Fruit fly (Drosophila melanogaster): Measurements from ENCODE around the gene CG13055.

The CG13055 gene

dm6 chr3L:16259552-16259951, 7.4 kb upstream of the CG13055 start, which contains the start of gene CG13053:
Gene CG13053 (minus strand): TSS chr3L:16259722.
- TF ChIP-seq pan (optimal IDR thresholded peaks at IDR 0.05) (no peak), Dll (optimal IDR thresholded peaks at IDR 0.05) (no peak), EcR (GFP tag; optimal IDR thresholded peaks at IDR 0.05) (no peak), CG8478 (optimal IDR thresholded peaks at IDR 0.05) (no peak), psq (optimal IDR thresholded peaks at IDR 0.05) (no peak), usp (GFP tag; optimal IDR thresholded peaks at IDR 0.05) (no peak)

dm6 chr3L:16257118-16257627, 5.0 kb upstream of the CG13055 start, which contains the start of gene CG13054:
Gene CG13054 (minus strand): TSS chr3L:16257191.
- TF ChIP-seq pan (optimal IDR thresholded peaks at IDR 0.05): no peak
- no peak for TF ChIP-seq EcR (GFP tag; optimal IDR thresholded peaks at IDR 0.05)
- no peak for TF ChIP-seq psq (optimal IDR thresholded peaks at IDR 0.05)
- TF ChIP-seq Dll (optimal IDR thresholded peaks at IDR 0.05): no peak
- TF ChIP-seq CG8478 (optimal IDR thresholded peaks at IDR 0.05): no peak
- no peak for TF ChIP-seq usp (GFP tag; optimal IDR thresholded peaks at IDR 0.05)

DNA sequence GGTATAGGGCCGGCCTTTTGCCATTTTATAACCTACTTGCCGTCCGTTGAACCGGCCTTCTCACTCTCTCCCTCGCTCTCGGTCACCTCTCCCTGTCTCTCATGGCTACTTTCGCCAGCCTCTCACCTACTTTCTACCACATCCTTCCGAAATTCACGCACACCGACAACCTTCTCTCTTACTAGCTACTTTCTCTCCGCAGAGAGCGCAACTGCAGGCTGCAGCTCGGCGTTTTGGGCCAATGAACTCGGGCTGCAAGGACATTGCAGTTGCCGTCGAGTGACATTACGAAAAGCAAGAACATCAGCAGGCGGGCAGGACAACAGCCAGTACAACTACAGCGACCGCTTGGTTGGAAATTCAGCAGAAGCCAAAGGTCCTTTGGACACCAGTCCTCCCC, 10.9 kb downstream of the CG13055 start:
- TF ChIP-seq CG8478 (optimal IDR thresholded peaks at IDR 0.05) (no peak), psq (optimal IDR thresholded peaks at IDR 0.05) (no peak), EcR (GFP tag; optimal IDR thresholded peaks at IDR 0.05) (peak in 1 of 2 experiments; percentile 61), usp (GFP tag; optimal IDR thresholded peaks at IDR 0.05) (no peak), Dll (optimal IDR thresholded peaks at IDR 0.05) (no peak), pan (optimal IDR thresholded peaks at IDR 0.05) (no peak)

dm6 chr3L:16233850-16234494, 18.2 kb downstream of the CG13055 start:
- TF ChIP-seq EcR (GFP tag; optimal IDR thresholded peaks at IDR 0.05) (no peak), usp (GFP tag; optimal IDR thresholded peaks at IDR 0.05) (no peak), pan (optimal IDR thresholded peaks at IDR 0.05) (no peak), Dll (optimal IDR thresholded peaks at IDR 0.05) (no peak), psq (optimal IDR thresholded peaks at IDR 0.05) (no peak), CG8478 (optimal IDR thresholded peaks at IDR 0.05) (no peak)

dm6 chr3L:16232924-16233323, 19.2 kb downstream of the CG13055 start, which contains the start of gene Hsc20:
Gene Hsc20 (plus strand): TSS chr3L:16233127.
- no peak for TF ChIP-seq pan (optimal IDR thresholded peaks at IDR 0.05)

DNA sequence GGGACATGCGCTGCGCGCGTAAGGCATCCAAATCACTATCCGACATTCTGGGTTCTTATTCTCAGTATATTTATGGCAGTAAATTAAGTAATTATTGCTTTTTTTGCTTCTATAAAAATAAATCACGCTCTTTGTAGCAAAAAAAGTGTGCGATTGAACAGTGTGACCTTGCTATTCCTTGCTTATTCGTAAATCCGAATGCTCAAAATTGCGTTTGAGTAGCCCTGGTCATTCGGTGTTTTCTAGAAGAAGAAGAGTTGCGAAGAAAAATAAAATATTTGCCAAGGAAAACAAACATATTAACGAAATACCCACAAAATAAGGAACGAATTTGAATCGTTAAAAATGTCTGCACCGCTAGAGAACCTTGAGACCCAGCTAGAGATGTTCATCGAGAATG, 20.3 kb downstream of the CG13055 start, which contains the start of the genes PDCD-5 and MED10:
Gene PDCD-5, minus strand, starts transcription at position 182 of the 400 bp plus-strand sequence.
Gene MED10, plus strand, starts transcription at position 228 of the 400 bp plus-strand sequence.
- TF ChIP-seq CG8478 (optimal IDR thresholded peaks at IDR 0.05): no peak
- no peak for TF ChIP-seq pan (optimal IDR thresholded peaks at IDR 0.05)
- TF ChIP-seq Dll (optimal IDR thresholded peaks at IDR 0.05): no peak
- no peak for TF ChIP-seq usp (GFP tag; optimal IDR thresholded peaks at IDR 0.05)
- TF ChIP-seq EcR (GFP tag; optimal IDR thresholded peaks at IDR 0.05): no peak
- TF ChIP-seq psq (optimal IDR thresholded peaks at IDR 0.05): no peak

DNA sequence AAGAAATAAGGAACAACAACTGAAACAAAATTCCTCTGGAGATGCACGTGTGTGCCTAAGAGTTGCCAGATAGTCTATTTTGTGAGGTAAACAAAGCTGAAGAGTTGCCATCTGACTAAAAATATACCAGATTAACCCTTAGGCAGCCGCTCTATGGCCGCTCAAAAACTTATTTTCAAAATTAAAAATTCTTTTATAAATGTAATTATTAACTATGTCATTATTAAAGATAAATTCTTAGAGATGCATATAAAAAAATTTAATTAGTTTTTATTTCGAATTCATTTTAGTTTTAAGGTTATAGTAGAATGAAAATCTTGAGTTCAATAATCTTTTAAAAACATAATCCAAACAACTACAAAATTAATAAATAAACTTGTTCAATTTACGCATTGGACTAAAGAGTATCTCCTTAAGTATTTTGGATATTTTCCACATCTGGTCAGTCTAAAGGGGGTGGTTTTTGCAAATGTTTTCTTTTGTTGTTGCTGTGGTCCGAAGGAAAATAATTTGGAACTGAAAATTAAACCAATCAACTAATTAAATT, 23.4 kb downstream of the CG13055 start, which contains the start of gene Tmx3:
Gene Tmx3, plus strand, starts transcription at position 442 of the 547 bp plus-strand sequence.
- TF ChIP-seq Dll (optimal IDR thresholded peaks at IDR 0.05): no peak
- no peak for TF ChIP-seq pan (optimal IDR thresholded peaks at IDR 0.05)
- no peak for TF ChIP-seq usp (GFP tag; optimal IDR thresholded peaks at IDR 0.05)
- TF ChIP-seq CG8478 (optimal IDR thresholded peaks at IDR 0.05): no peak
- no peak for TF ChIP-seq psq (optimal IDR thresholded peaks at IDR 0.05)
- TF ChIP-seq EcR (GFP tag; optimal IDR thresholded peaks at IDR 0.05): no peak

dm6 chr3L:16225175-16225574, 27.0 kb downstream of the CG13055 start:
- no peak for TF ChIP-seq usp (GFP tag; optimal IDR thresholded peaks at IDR 0.05)
- no peak for TF ChIP-seq pan (optimal IDR thresholded peaks at IDR 0.05)
- TF ChIP-seq psq (optimal IDR thresholded peaks at IDR 0.05): no peak
- TF ChIP-seq CG8478 (optimal IDR thresholded peaks at IDR 0.05): no peak
- no peak for TF ChIP-seq Dll (optimal IDR thresholded peaks at IDR 0.05)
- no peak for TF ChIP-seq EcR (GFP tag; optimal IDR thresholded peaks at IDR 0.05)

DNA sequence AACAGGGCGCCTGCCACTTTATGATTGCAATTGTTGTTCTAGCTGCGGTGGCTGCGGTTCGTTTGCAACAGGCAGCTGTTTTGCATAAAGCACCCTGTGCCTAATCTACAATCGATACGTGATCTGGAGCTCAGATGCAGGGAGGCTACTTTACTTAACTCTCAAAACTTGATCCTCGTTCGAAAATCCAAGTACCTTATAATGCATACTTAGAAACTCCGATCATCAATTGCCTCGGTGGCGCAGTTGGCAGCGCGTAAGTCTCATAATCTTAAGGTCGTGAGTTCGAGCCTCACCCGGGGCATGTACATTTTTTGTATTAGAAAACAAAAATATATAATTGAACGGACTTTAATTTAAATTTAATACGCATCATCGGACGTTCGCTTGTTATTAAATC, 30.4 kb downstream of the CG13055 start:
- TF ChIP-seq pan (optimal IDR thresholded peaks at IDR 0.05): no peak
- TF ChIP-seq Dll (optimal IDR thresholded peaks at IDR 0.05): no peak

DNA sequence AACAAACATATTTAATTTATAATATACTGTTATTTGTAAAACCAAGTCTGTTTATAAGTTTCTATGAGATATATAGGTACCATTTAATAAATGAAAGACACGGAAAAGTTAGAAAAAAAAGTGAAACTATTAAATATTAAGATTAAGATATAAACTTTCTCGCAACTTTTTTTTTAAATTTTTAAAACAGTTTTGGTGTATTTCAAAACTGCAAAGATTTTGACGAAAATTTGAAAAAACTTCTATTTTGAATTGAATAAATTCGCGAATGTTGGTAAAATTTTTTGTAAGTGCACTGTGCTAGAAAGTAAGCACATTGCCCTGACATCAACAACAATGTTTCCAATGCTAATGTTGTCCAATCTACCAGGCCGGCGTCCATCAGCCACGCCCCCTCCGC, 30.9 kb downstream of the CG13055 start:
- no peak for TF ChIP-seq pan (optimal IDR thresholded peaks at IDR 0.05)
- TF ChIP-seq psq (optimal IDR thresholded peaks at IDR 0.05): no peak
- no peak for TF ChIP-seq EcR (GFP tag; optimal IDR thresholded peaks at IDR 0.05)
- no peak for TF ChIP-seq Dll (optimal IDR thresholded peaks at IDR 0.05)
- TF ChIP-seq CG8478 (optimal IDR thresholded peaks at IDR 0.05): no peak
- no peak for TF ChIP-seq usp (GFP tag; optimal IDR thresholded peaks at IDR 0.05)

dm6 chr3L:16217935-16218334, 34.2 kb downstream of the CG13055 start:
- TF ChIP-seq psq (optimal IDR thresholded peaks at IDR 0.05) (no peak), CG8478 (optimal IDR thresholded peaks at IDR 0.05) (no peak), pan (optimal IDR thresholded peaks at IDR 0.05) (no peak), EcR (GFP tag; optimal IDR thresholded peaks at IDR 0.05) (no peak), usp (GFP tag; optimal IDR thresholded peaks at IDR 0.05) (no peak), Dll (optimal IDR thresholded peaks at IDR 0.05) (no peak)

DNA sequence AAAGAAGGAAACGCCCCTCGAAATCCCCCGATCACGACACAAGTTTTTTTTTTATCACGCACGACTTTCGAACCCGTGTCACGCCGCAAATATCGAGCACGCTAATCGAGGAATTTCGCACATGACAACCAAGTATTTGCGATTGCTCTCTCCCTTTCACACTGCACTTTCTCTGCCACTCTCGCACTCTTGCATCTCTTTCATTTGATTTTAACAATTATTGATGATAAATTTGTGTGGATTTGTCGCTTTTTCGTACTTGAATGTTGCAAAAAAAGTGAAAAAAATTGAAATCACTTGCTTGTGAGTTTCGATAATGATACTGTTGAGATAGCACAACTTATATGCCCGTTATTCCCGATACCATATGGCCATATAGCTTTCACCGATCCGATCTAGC, 35.0 kb downstream of the CG13055 start, which contains the start of gene CG13073:
Gene CG13073, minus strand, starts transcription at position 101 of the 400 bp plus-strand sequence.
- TF ChIP-seq CG8478 (optimal IDR thresholded peaks at IDR 0.05) (no peak), Dll (optimal IDR thresholded peaks at IDR 0.05) (no peak), usp (GFP tag; optimal IDR thresholded peaks at IDR 0.05) (no peak), EcR (GFP tag; optimal IDR thresholded peaks at IDR 0.05) (no peak), psq (optimal IDR thresholded peaks at IDR 0.05) (no peak), pan (optimal IDR thresholded peaks at IDR 0.05) (no peak)
